Worm (Caenorhabditis elegans) whole organism, late embryonic: ENCODE results near the gene eff-1.

Source experiments
- K09A11.1 ChIP-seq: sonication (generic microtip); optimal IDR thresholded peaks from 2 replicates; lab custom pipeline; 2017; ENCODE audit warnings: antibody characterized with exemption, mild to moderate bottlenecking, missing genetic modification characterization, missing compliant biosample characterization; ENCODE audit not compliant: insufficient read depth
- ceh-30 ChIP-seq: fragments of 150-350 bp; optimal IDR thresholded peaks from 2 replicates; lab custom pipeline; 2014; ENCODE audit warnings: missing biosample characterization, missing genetic modification characterization
- ceh-34 ChIP-seq: sonication (generic microtip); optimal IDR thresholded peaks from 2 replicates; lab custom pipeline; 2016; ENCODE audit warnings: mild to moderate bottlenecking, missing genetic modification characterization, missing compliant biosample characterization
- dmd-4 ChIP-seq: sonication (generic microtip); optimal IDR thresholded peaks from 2 replicates; lab custom pipeline; 2016; ENCODE audit warnings: borderline replicate concordance, missing genetic modification characterization, missing compliant biosample characterization
- dve-1 ChIP-seq: sonication (generic microtip); optimal IDR thresholded peaks from 2 replicates; lab custom pipeline; 2017; ENCODE audit warnings: antibody characterized with exemption, mild to moderate bottlenecking, missing genetic modification characterization, missing compliant biosample characterization
- fax-1 ChIP-seq: sonication (generic microtip); optimal IDR thresholded peaks from 2 replicates; lab custom pipeline; 2016; ENCODE audit warnings: missing genotype, missing genetic modification characterization, missing compliant biosample characterization
- fkh-6 ChIP-seq: sonication (generic microtip); optimal IDR thresholded peaks from 2 replicates; lab custom pipeline; 2016; ENCODE audit warnings: missing genetic modification characterization, missing compliant biosample characterization
- lin-11 ChIP-seq: fragments of 200-800 bp; sonication (Bioruptor generic); optimal IDR thresholded peaks from 2 replicates; lab custom pipeline; 2018; ENCODE audit warnings: mild to moderate bottlenecking, missing genetic modification characterization, missing compliant biosample characterization
- nfya-1 ChIP-seq: sonication (generic microtip); optimal IDR thresholded peaks from 2 replicates; lab custom pipeline; 2017; ENCODE audit warnings: missing genetic modification characterization, mild to moderate bottlenecking, missing compliant biosample characterization, antibody characterized with exemption, moderate library complexity
- pha-4 ChIP-seq: fragments of 150-350 bp; optimal IDR thresholded peaks from 2 replicates; lab custom pipeline; 2018; ENCODE audit warnings: missing biosample characterization, missing genetic modification reagents, missing genetic modification characterization
- pqm-1 ChIP-seq: sonication (generic microtip); optimal IDR thresholded peaks from 2 replicates; lab custom pipeline; 2016; ENCODE audit warnings: missing genetic modification characterization, missing compliant biosample characterization
- tbx-2 ChIP-seq: sonication (generic microtip); optimal IDR thresholded peaks from 2 replicates; lab custom pipeline; 2016; ENCODE audit warnings: missing genetic modification characterization, missing compliant biosample characterization

ce11 chrII:8386897-8387296, 40.4 kb downstream of the eff-1 start:
- TF ChIP-seq pha-4 (tag; lab: Kevin White, UChicago) (no peak), lin-11 (tag; lab: Kevin White, UChicago) (no peak), fkh-6 (tag; lab: Kevin White, UChicago) (no peak), fax-1 (no peak), nfya-1 (tag; lab: Kevin White, UChicago) (no peak), ceh-34 (tag; lab: Kevin White, UChicago) (no peak), K09A11.1 (tag; lab: Kevin White, UChicago) (no peak), dve-1 (tag; lab: Kevin White, UChicago) (no peak), pqm-1 (tag; lab: Kevin White, UChicago) (no peak), ceh-30 (no peak), dmd-4 (tag; lab: Kevin White, UChicago) (no peak), tbx-2 (tag; lab: Kevin White, UChicago) (no peak)
